Worm (Caenorhabditis elegans) whole organism, late embryonic: ENCODE measurements around the gene sptl-3.

Experiments used
- C08G9.2 ChIP-seq: sonication (generic microtip); optimal IDR thresholded peaks from 2 replicates; lab custom pipeline; 2016; ENCODE audit warnings: mild to moderate bottlenecking, missing genetic modification characterization, moderate library complexity, missing compliant biosample characterization
- C38D4.7 ChIP-seq: fragments of 200-800 bp; sonication (Bioruptor generic); optimal IDR thresholded peaks from 2 replicates; lab custom pipeline; 2018; ENCODE audit warnings: mild to moderate bottlenecking, missing genetic modification characterization, moderate library complexity, missing compliant biosample characterization
- K02D7.2 ChIP-seq: sonication (generic microtip); optimal IDR thresholded peaks from 2 replicates; lab custom pipeline; 2017; ENCODE audit warnings: mild to moderate bottlenecking, missing genetic modification characterization, missing compliant biosample characterization
- T23F11.4 ChIP-seq: fragments of 200-800 bp; sonication (Bioruptor generic); optimal IDR thresholded peaks from 2 replicates; lab custom pipeline; 2018; ENCODE audit warnings: mild to moderate bottlenecking, missing genetic modification characterization, missing compliant biosample characterization
- Y22D7AL.16 ChIP-seq: sonication (generic microtip); optimal IDR thresholded peaks from 2 replicates; lab custom pipeline; 2016; ENCODE audit warnings: missing genetic modification characterization, missing compliant biosample characterization
- ahr-1 ChIP-seq: sonication (generic microtip); optimal IDR thresholded peaks from 2 replicates; lab custom pipeline; 2016; ENCODE audit warnings: missing genetic modification characterization, missing compliant biosample characterization
- ama-1 ChIP-seq: fragments of 150-350 bp; optimal IDR thresholded peaks from 2 replicates; lab custom pipeline; 2014
- ceh-14 ChIP-seq: sonication (generic microtip); optimal IDR thresholded peaks from 2 replicates; lab custom pipeline; 2016; ENCODE audit warnings: missing genotype, missing genetic modification characterization, missing compliant biosample characterization
- ceh-2 ChIP-seq: sonication (generic microtip); optimal IDR thresholded peaks from 2 replicates; lab custom pipeline; 2016; ENCODE audit warnings: missing genotype, missing genetic modification characterization, missing compliant biosample characterization
- ceh-22 ChIP-seq: sonication (generic microtip); optimal IDR thresholded peaks from 2 replicates; lab custom pipeline; 2017; ENCODE audit warnings: missing biosample characterization, missing genetic modification characterization
- ceh-30 ChIP-seq: fragments of 150-350 bp; optimal IDR thresholded peaks from 2 replicates; lab custom pipeline; 2014; ENCODE audit warnings: missing biosample characterization, missing genetic modification characterization
- ceh-31 ChIP-seq: sonication (generic microtip); optimal IDR thresholded peaks from 2 replicates; lab custom pipeline; 2016; ENCODE audit warnings: missing genetic modification characterization, missing compliant biosample characterization
- ceh-45 ChIP-seq: fragments of 200-800 bp; sonication (Bioruptor generic); IDR thresholded peaks from 2 replicates; pipeline ENCODE4 v1.3.6; 2022; ENCODE audit warnings: missing genetic modification reagents, missing genetic modification characterization, missing compliant biosample characterization
- che-1 ChIP-seq: sonication (generic microtip); optimal IDR thresholded peaks from 2 replicates; lab custom pipeline; 2016; ENCODE audit warnings: mild to moderate bottlenecking, missing genetic modification characterization, missing compliant biosample characterization
- dmd-4 ChIP-seq: sonication (generic microtip); optimal IDR thresholded peaks from 2 replicates; lab custom pipeline; 2016; ENCODE audit warnings: borderline replicate concordance, missing genetic modification characterization, missing compliant biosample characterization
- dve-1 ChIP-seq: sonication (generic microtip); optimal IDR thresholded peaks from 2 replicates; lab custom pipeline; 2017; ENCODE audit warnings: antibody characterized with exemption, mild to moderate bottlenecking, missing genetic modification characterization, missing compliant biosample characterization
- elt-4 ChIP-seq: sonication (generic microtip); optimal IDR thresholded peaks from 2 replicates; lab custom pipeline; 2016; ENCODE audit warnings: missing genetic modification characterization, missing compliant biosample characterization
- ets-4 ChIP-seq: sonication (generic microtip); optimal IDR thresholded peaks from 2 replicates; lab custom pipeline; 2016; ENCODE audit warnings: missing genetic modification characterization, missing compliant biosample characterization
- gmeb-2 ChIP-seq: sonication (generic microtip); optimal IDR thresholded peaks from 2 replicates; lab custom pipeline; 2016; ENCODE audit warnings: missing genetic modification characterization, inconsistent platforms, missing compliant biosample characterization
- hlh-13 ChIP-seq: fragments of 200-800 bp; sonication (Bioruptor generic); optimal IDR thresholded peaks from 2 replicates; lab custom pipeline; 2018; ENCODE audit warnings: mild to moderate bottlenecking, missing genetic modification characterization, missing compliant biosample characterization
- hlh-30 ChIP-seq: sonication (generic microtip); optimal IDR thresholded peaks from 2 replicates; lab custom pipeline; 2017; ENCODE audit warnings: antibody characterized with exemption, missing genetic modification characterization, missing compliant biosample characterization; ENCODE audit not compliant: insufficient read depth
- lim-6 ChIP-seq: sonication (generic microtip); optimal IDR thresholded peaks from 2 replicates; lab custom pipeline; 2016; ENCODE audit warnings: missing genetic modification characterization, missing compliant biosample characterization
- madf-2 ChIP-seq: sonication (generic microtip); optimal IDR thresholded peaks from 2 replicates; lab custom pipeline; 2017; ENCODE audit warnings: missing genetic modification characterization, missing compliant biosample characterization
- mec-3 ChIP-seq: sonication (generic microtip); optimal IDR thresholded peaks from 2 replicates; lab custom pipeline; 2016; ENCODE audit warnings: borderline replicate concordance, missing genetic modification characterization, missing compliant biosample characterization
- nhr-11 ChIP-seq: fragments of 150-350 bp; optimal IDR thresholded peaks from 2 replicates; lab custom pipeline; 2014; ENCODE audit warnings: missing biosample characterization, missing genetic modification characterization
- npax-4 ChIP-seq: sonication (generic microtip); optimal IDR thresholded peaks from 2 replicates; lab custom pipeline; 2016; ENCODE audit warnings: missing genetic modification characterization, missing compliant biosample characterization
- odd-2 ChIP-seq: sonication (generic microtip); optimal IDR thresholded peaks from 2 replicates; lab custom pipeline; 2017; ENCODE audit warnings: antibody characterized with exemption, mild to moderate bottlenecking, missing genetic modification characterization, missing compliant biosample characterization
- pag-3 ChIP-seq: sonication (generic microtip); optimal IDR thresholded peaks from 2 replicates; lab custom pipeline; 2016; ENCODE audit warnings: missing compliant biosample characterization, missing genetic modification characterization, borderline replicate concordance
- pax-1 ChIP-seq: fragments of 150-350 bp; optimal IDR thresholded peaks from 2 replicates; lab custom pipeline; 2014; ENCODE audit warnings: missing biosample characterization, missing genetic modification characterization
- pha-2 ChIP-seq: sonication (generic microtip); optimal IDR thresholded peaks from 2 replicates; lab custom pipeline; 2017; ENCODE audit warnings: mild to moderate bottlenecking, missing genetic modification characterization, missing compliant biosample characterization
- pqm-1 ChIP-seq: sonication (generic microtip); optimal IDR thresholded peaks from 2 replicates; lab custom pipeline; 2016; ENCODE audit warnings: missing genetic modification characterization, missing compliant biosample characterization
- pros-1 ChIP-seq: fragments of 150-350 bp; optimal IDR thresholded peaks from 2 replicates; lab custom pipeline; 2014; ENCODE audit warnings: missing biosample characterization, missing genetic modification reagents, missing genetic modification characterization
- rnt-1 ChIP-seq: sonication (generic microtip); optimal IDR thresholded peaks from 2 replicates; lab custom pipeline; 2016; ENCODE audit warnings: missing genetic modification characterization, missing compliant biosample characterization
- tbx-7 ChIP-seq: sonication (generic microtip); optimal IDR thresholded peaks from 2 replicates; lab custom pipeline; 2016; ENCODE audit warnings: missing genotype, missing genetic modification characterization, missing compliant biosample characterization
- ttx-3 ChIP-seq: sonication (generic microtip); optimal IDR thresholded peaks from 2 replicates; lab custom pipeline; 2016; ENCODE audit warnings: missing genetic modification reagents, missing genetic modification characterization, missing compliant biosample characterization
- unc-86 ChIP-seq: sonication (generic microtip); optimal IDR thresholded peaks from 2 replicates; lab custom pipeline; 2016; ENCODE audit warnings: missing genetic modification characterization, missing compliant biosample characterization
- zip-5 ChIP-seq: sonication (generic microtip); optimal IDR thresholded peaks from 2 replicates; lab custom pipeline; 2016; ENCODE audit warnings: missing genetic modification characterization, missing compliant biosample characterization

Gene sptl-3

DNA sequence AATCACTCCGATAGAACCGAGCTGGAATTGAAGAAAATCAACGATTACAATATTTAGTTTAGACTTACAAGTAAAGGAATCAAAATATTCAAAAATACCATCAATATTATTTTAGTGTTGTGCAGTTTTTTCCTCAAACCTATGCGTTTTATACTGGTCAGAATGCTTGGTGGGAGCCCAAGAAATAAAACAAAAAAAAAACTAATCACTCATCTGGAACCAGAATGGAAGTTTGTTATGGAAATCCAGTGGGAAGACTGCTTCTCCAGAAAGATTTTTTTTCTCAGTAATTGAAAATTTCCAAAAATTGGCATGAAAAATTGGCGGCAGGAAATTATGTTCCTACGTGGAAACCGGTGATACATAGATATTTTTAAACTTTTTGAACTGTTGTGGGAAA lies 36.7 kb upstream of the sptl-3 start, which contains the start of gene srx-134:
srx-134 (minus strand) TSS at position 101 of the 400 bp plus-strand sequence.
- TF ChIP-seq C38D4.7 (GFP tag; lab: Kevin White, UChicago) (no peak), ama-1 (no peak), ceh-2 (tag; lab: Kevin White, UChicago) (no peak), pha-2 (tag; lab: Kevin White, UChicago) (no peak), ceh-30 (tag; lab: Kevin White, UChicago) (no peak), hlh-30 (no peak), ahr-1 (tag; lab: Kevin White, UChicago) (no peak), unc-86 (tag; lab: Kevin White, UChicago) (no peak), elt-4 (tag; lab: Kevin White, UChicago) (no peak), tbx-7 (tag; lab: Kevin White, UChicago) (no peak), ceh-45 (no peak)

DNA sequence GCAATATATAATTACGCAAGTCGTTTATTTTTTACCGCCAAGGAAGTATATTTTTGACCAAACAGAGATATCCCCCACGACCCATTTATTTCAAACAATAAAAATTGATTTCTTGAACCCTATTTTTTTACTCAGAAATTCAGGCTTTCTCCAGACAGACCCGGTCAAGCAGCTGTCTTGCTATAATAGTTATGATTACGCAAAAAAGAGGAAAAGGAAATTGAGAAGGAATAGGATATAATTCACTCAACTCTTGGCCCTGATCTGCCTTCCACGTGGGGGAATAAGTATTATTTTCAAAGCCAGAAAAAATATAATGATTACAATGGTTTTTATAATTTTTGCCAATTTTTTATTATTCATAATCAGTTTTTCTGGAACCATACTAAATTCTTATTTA lies 36.0 kb upstream of the sptl-3 start, which contains the start of gene srx-136:
srx-136 (plus strand) TSS at position 301 of the 400 bp plus-strand sequence.
- TF ChIP-seq C08G9.2 (tag; lab: Kevin White, UChicago) (no peak), gmeb-2 (no peak), dve-1 (no peak), pros-1 (tag; lab: Kevin White, UChicago) (no peak), dmd-4 (tag; lab: Kevin White, UChicago) (no peak)

DNA sequence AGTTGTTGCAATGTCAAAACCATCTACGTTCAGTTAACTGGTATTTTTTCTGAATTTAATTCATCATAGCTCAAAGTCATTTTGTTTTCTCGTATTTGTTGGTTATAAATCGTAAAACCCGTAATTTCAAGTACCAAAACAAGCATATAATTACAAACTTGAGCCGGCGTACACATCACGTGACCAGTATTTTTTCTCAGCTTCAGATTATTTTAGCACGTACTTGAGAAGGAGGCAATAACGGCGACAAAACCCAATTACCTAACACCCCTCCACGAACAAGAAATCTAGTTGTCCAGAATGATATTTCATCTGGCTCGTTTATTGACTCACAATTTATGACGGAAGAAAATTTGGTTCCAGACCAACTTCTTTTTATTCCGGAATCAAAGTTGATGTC lies 34.2 kb upstream of the sptl-3 start, which contains the start of gene srx-135:
srx-135 (plus strand) TSS at position 301 of the 400 bp plus-strand sequence.
- TF ChIP-seq hlh-30 (no peak), che-1 (no peak), pax-1 (tag; lab: Kevin White, UChicago) (no peak), lim-6 (tag; lab: Kevin White, UChicago) (no peak), dve-1 (no peak), T23F11.4 (GFP tag; lab: Kevin White, UChicago) (no peak), hlh-13 (no peak), nhr-11 (tag; lab: Kevin White, UChicago) (no peak), pag-3 (no peak), rnt-1 (tag; lab: Kevin White, UChicago) (no peak), ahr-1 (tag; lab: Kevin White, UChicago) (no peak), K02D7.2 (no peak), zip-5 (tag; lab: Kevin White, UChicago) (no peak), ceh-22 (no peak)

DNA sequence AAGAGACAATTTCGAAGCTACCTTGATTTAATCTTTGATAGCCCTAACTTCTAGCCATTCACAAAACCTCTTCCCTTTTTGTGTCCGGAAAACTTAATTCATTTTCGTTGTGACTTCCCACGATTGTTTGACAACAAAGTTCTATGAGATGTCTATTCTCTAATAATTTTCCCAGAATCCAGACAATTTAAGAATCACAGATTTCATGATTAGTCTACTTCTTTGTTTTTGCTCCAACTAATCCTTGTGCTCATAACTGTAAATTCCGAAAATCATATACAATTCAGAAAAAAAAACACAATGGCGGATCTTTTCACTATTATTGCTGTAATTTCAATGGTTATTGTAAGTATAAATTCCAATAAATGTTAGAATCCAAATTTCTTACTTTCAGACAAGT lies 30.6 kb upstream of the sptl-3 start, which contains the start of gene srx-137:
srx-137 (plus strand) TSS at position 301 of the 400 bp plus-strand sequence.
- TF ChIP-seq che-1, result no peak
- no peak for TF ChIP-seq C08G9.2 (tag; lab: Kevin White, UChicago)
- no peak for TF ChIP-seq ceh-31 (tag; lab: Kevin White, UChicago)
- TF ChIP-seq odd-2 (tag; lab: Kevin White, UChicago), result no peak
- no peak for TF ChIP-seq Y22D7AL.16 (tag; lab: Kevin White, UChicago)
- TF ChIP-seq elt-4 (tag; lab: Kevin White, UChicago), result no peak
- no peak for TF ChIP-seq madf-2 (tag; lab: Kevin White, UChicago)
- no peak for TF ChIP-seq pha-2 (tag; lab: Kevin White, UChicago)
- no peak for TF ChIP-seq mec-3 (tag; lab: Kevin White, UChicago)
- TF ChIP-seq npax-4, result no peak
- no peak for TF ChIP-seq hlh-13
- no peak for TF ChIP-seq pax-1 (tag; lab: Kevin White, UChicago)
- TF ChIP-seq dve-1, result no peak
- TF ChIP-seq ttx-3 (tag; lab: Kevin White, UChicago), result no peak
- TF ChIP-seq ets-4 (tag; lab: Kevin White, UChicago), result no peak
- no peak for TF ChIP-seq ceh-14 (tag; lab: Kevin White, UChicago)
- no peak for TF ChIP-seq unc-86 (tag; lab: Kevin White, UChicago)
- TF ChIP-seq pqm-1 (tag; lab: Kevin White, UChicago), result no peak
- TF ChIP-seq, all 69 proteins: peak for 0
